Worm (Caenorhabditis elegans) whole organism, young adult: ENCODE data around the gene F13H8.5.

Source experiments
- F57A8.1 ChIP-seq: fragments of 200-800 bp; sonication (Bioruptor generic); optimal IDR thresholded peaks from 2 replicates; lab custom pipeline; 2018; ENCODE audit warnings: mild to moderate bottlenecking, missing genetic modification characterization, moderate library complexity, missing compliant biosample characterization
- Y67H2A.10 ChIP-seq: fragments of 200-800 bp; sonication (Bioruptor generic); conservative IDR thresholded peaks from 2 replicates; pipeline ENCODE4 v1.3.6; 2022; ENCODE audit warnings: missing genetic modification reagents, missing genetic modification characterization, missing compliant biosample characterization
- Y95B8A.8 ChIP-seq: fragments of 200-800 bp; sonication (Bioruptor generic); IDR thresholded peaks from 2 replicates; pipeline ENCODE4 v1.3.6; 2022; ENCODE audit warnings: missing genetic modification reagents, missing genetic modification characterization, missing compliant biosample characterization
- ceh-91 ChIP-seq: fragments of 200-800 bp; sonication (Bioruptor generic); IDR thresholded peaks from 2 replicates; pipeline ENCODE4 v1.3.6; 2022; ENCODE audit warnings: missing genetic modification reagents, missing genetic modification characterization, missing compliant biosample characterization
- egrh-3 ChIP-seq: fragments of 200-800 bp; sonication (Bioruptor generic); IDR thresholded peaks from 2 replicates; pipeline ENCODE4 v1.3.6; 2022; ENCODE audit warnings: missing genetic modification reagents, missing genetic modification characterization, missing compliant biosample characterization
- lin-54 ChIP-seq: fragments of 200-800 bp; sonication (Bioruptor generic); optimal IDR thresholded peaks from 2 replicates; lab custom pipeline; 2018; ENCODE audit warnings: mild to moderate bottlenecking, missing genetic modification characterization, missing compliant biosample characterization
- pha-4 ChIP-seq: fragments of 150-350 bp; sonication (generic microtip); optimal IDR thresholded peaks from 2 replicates; lab custom pipeline; 2014; ENCODE audit warnings: missing biosample characterization, missing genetic modification reagents, missing genetic modification characterization
- snpc-1.3 ChIP-seq: sonication (generic microtip); optimal IDR thresholded peaks from 2 replicates; lab custom pipeline; 2017; ENCODE audit warnings: missing genetic modification characterization, mild to moderate bottlenecking, missing compliant biosample characterization, antibody characterized with exemption, moderate library complexity, missing genotype, missing genetic modification reagents; ENCODE audit not compliant: insufficient read depth
- unc-130 ChIP-seq: sonication (generic microtip); optimal IDR thresholded peaks from 2 replicates; lab custom pipeline; 2016; ENCODE audit warnings: missing genetic modification reagents, missing genetic modification characterization, missing compliant biosample characterization
- unc-62 ChIP-seq: fragments of 150-350 bp; optimal IDR thresholded peaks from 2 replicates; lab custom pipeline; 2014; ENCODE audit warnings: missing biosample characterization, missing genetic modification reagents, missing genetic modification characterization
- zfh-2 ChIP-seq: fragments of 200-800 bp; sonication (Bioruptor generic); conservative IDR thresholded peaks from 2 replicates; pipeline ENCODE4 v1.3.6; 2022; ENCODE audit warnings: missing genetic modification reagents, missing genetic modification characterization, missing compliant biosample characterization

DNA sequence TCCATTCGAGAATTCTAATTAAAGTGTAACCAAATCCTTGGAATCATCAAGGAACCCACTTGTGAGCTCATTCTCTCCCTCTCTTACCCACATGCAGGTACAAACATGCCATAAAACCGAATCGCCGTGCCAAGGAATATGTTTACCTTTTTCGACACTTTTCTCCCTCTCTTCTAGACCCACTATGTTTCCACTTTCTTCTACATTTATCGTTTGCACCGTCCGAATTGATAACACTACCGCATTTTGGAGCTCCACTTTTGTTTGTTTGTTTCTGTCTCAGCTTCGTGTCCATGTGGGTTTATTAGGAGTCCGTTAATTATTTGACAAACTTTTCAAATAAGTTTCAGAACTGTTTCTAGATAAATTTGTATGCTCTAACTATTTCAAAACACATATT, 26.0 kb upstream of the F13H8.5 start:
- TF ChIP-seq Y95B8A.8 (GFP tag; lab: Robert Waterston, UW) = no peak
- no peak for TF ChIP-seq pha-4 (tag; lab: Kevin White, UChicago)
- TF ChIP-seq unc-62 = no peak
- no peak for TF ChIP-seq lin-54
- no peak for TF ChIP-seq egrh-3 (GFP tag; lab: Robert Waterston, UW)
- TF ChIP-seq Y67H2A.10 (GFP tag; lab: Robert Waterston, UW) = no peak
- no peak for TF ChIP-seq unc-130 (GFP tag; lab: Kevin White, UChicago)
- TF ChIP-seq ceh-91 (GFP tag; lab: Robert Waterston, UW) = no peak
- no peak for TF ChIP-seq zfh-2 (GFP tag; lab: Robert Waterston, UW)
- TF ChIP-seq snpc-1.3 = no peak
- TF ChIP-seq F57A8.1 = no peak
